Worm (Caenorhabditis elegans): ENCODE data around the gene clik-2.
"Not testable (repeated sequence)": the region's sequence is repeated elsewhere in the genome, so short reads cannot be mapped to it uniquely, and the experiment has no call there.

The clik-2 gene

ce11 chrX:7670655-7671054, 18.4 kb downstream of the clik-2 start, which contains the start of gene F27D9.7:
Gene F27D9.7 (minus strand): TSS chrX:7670755.
- TF ChIP-seq snpc-4 (tag; optimal IDR thresholded peaks at IDR 0.05), result no peak
- TF ChIP-seq ztf-11 (tag; optimal IDR thresholded peaks at IDR 0.05), result no peak
- TF ChIP-seq zag-1 (tag; optimal IDR thresholded peaks at IDR 0.05), result no peak
- no peak for TF ChIP-seq lin-39 (tag; optimal IDR thresholded peaks at IDR 0.05)
- TF ChIP-seq unc-62 (GFP tag; optimal IDR thresholded peaks at IDR 0.05), result no peak
- no peak for TF ChIP-seq ama-1 (optimal IDR thresholded peaks at IDR 0.05)
- TF ChIP-seq jun-1 (tag; optimal IDR thresholded peaks at IDR 0.05), result no peak
- no peak for TF ChIP-seq lin-15B (tag; optimal IDR thresholded peaks at IDR 0.05)
- TF ChIP-seq pqm-1 (tag; optimal IDR thresholded peaks at IDR 0.05), result no peak
- TF ChIP-seq tbx-2 (tag; optimal IDR thresholded peaks at IDR 0.05), result no peak
- no peak for TF ChIP-seq ceh-16 (tag; optimal IDR thresholded peaks at IDR 0.05)
- no peak for TF ChIP-seq R02D3.7 (tag; optimal IDR thresholded peaks at IDR 0.05)
- TF ChIP-seq mml-1 (tag; optimal IDR thresholded peaks at IDR 0.05), result no peak
- TF ChIP-seq nhr-67 (tag; optimal IDR thresholded peaks at IDR 0.05), result no peak
- TF ChIP-seq fkh-10 (GFP tag; optimal IDR thresholded peaks at IDR 0.05), result no peak
- TF ChIP-seq nhr-25 (tag; optimal IDR thresholded peaks at IDR 0.05), result no peak
- no peak for TF ChIP-seq nhr-76 (tag; optimal IDR thresholded peaks at IDR 0.05)
- no peak for TF ChIP-seq mdl-1 (tag; optimal IDR thresholded peaks at IDR 0.05)

DNA sequence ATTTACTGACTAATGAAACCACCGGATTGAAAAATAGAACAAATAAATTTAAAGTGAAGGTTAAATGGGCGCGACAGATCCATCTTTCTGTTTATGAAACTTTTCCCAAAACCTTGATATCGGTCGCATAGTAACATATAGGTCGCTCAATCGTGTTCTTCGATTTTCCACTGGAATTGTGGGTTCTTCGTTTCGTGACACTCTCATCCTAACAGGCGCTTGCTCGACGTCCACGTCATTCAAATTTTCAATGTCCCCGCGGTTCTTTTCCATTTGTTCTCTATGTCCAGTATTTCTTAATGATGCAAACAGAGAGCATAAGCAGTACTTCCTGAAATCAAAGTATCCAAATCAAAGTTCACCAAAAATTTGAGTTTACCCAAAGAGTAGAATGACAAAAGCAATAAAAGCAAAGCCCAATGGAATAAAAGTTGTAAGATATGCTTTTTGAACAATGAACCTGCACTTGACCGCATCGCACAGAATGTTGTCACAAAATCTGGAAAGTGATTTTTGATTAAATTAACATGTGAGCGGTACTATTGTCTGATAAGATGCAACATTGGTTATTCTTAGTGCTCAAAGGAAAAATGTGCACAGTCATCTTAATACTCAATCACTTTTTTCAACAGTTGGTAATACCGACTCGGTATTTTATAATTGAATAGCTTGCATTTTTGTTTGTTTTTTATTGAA, 21.5 kb downstream of the clik-2 start, which contains the start of gene F27D9.13:
Gene F27D9.13 (minus strand): TSS at position 51 of the 696 bp plus-strand sequence.
- TF ChIP-seq skn-1 (tag; optimal IDR thresholded peaks at IDR 0.05) (no peak), elt-2 (tag; optimal IDR thresholded peaks at IDR 0.05) (peak; percentile 57), nfya-1 (tag; optimal IDR thresholded peaks at IDR 0.05; ENCODE audit: insufficient read depth) (no peak), pqm-1 (tag; optimal IDR thresholded peaks at IDR 0.05) (peak; percentile 67)

DNA sequence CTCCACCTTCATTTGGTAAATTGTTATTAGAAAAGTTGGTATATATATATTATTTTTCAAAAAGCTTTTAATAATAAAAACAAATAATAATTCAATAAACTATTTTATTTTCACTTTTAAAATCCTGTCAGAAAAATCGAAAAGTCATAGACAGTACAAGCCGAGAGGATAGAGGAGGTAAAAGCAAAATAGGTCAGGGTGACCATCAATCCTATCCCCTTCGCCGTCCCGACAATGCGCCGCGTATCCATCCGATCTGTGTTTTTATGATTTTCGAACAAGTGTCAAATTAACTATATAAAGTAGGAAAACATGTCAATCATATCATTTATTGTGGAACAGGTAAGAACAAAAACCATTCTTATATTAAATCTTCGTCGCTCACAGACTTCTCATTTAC, 23.6 kb downstream of the clik-2 start:
- TF ChIP-seq nhr-23 (tag; optimal IDR thresholded peaks at IDR 0.05) (peak; percentile 62), nhr-237 (tag; optimal IDR thresholded peaks at IDR 0.05) (no peak)

ce11 chrX:7664819-7665218, 24.2 kb downstream of the clik-2 start, which contains the start of gene dhs-29:
Gene dhs-29 (minus strand): TSS chrX:7664919.
- TF ChIP-seq nhr-25, mdl-1, snpc-4 (tag; optimal IDR thresholded peaks at IDR 0.05): not testable (repeated sequence)

- TF ChIP-seq snpc-4 (tag; optimal IDR thresholded peaks at IDR 0.05), result no peak
- TF ChIP-seq nhr-25 (tag; optimal IDR thresholded peaks at IDR 0.05), result peak; percentile 64
Measured at ce11 chrX:7664419-7664818, 24.6 kb downstream of the clik-2 start.

- no peak for TF ChIP-seq ZK546.5 (tag; optimal IDR thresholded peaks at IDR 0.05)
- no peak for TF ChIP-seq unc-39 (tag; optimal IDR thresholded peaks at IDR 0.05)
- no peak for TF ChIP-seq nhr-76 (tag; optimal IDR thresholded peaks at IDR 0.05)
- peak; percentile 54 for TF ChIP-seq nhr-23 (tag; optimal IDR thresholded peaks at IDR 0.05)
- TF ChIP-seq ztf-11 (tag; optimal IDR thresholded peaks at IDR 0.05), result no peak
- no peak for TF ChIP-seq unc-62 (GFP tag; optimal IDR thresholded peaks at IDR 0.05)
- TF ChIP-seq mdl-1 (tag; optimal IDR thresholded peaks at IDR 0.05), result no peak
- TF ChIP-seq nhr-237 (tag; optimal IDR thresholded peaks at IDR 0.05), result no peak
- TF ChIP-seq lsy-12 (tag; optimal IDR thresholded peaks at IDR 0.05), result no peak
- TF ChIP-seq zag-1 (tag; optimal IDR thresholded peaks at IDR 0.05), result no peak
- TF ChIP-seq pqm-1 (tag; optimal IDR thresholded peaks at IDR 0.05), result no peak
- no peak for TF ChIP-seq elt-2 (tag; optimal IDR thresholded peaks at IDR 0.05)
- TF ChIP-seq nhr-67 (tag; optimal IDR thresholded peaks at IDR 0.05), result no peak
- no peak for TF ChIP-seq nfya-1 (tag; optimal IDR thresholded peaks at IDR 0.05; ENCODE audit: insufficient read depth)
- no peak for TF ChIP-seq hmg-11 (tag; optimal IDR thresholded peaks at IDR 0.05)
- peak; percentile 12 for TF ChIP-seq nhr-25 (tag; optimal IDR thresholded peaks at IDR 0.05)
- TF ChIP-seq egl-27 (tag; optimal IDR thresholded peaks at IDR 0.05), result no peak
- peak; percentile 56 for TF ChIP-seq ceh-28 (tag; optimal IDR thresholded peaks at IDR 0.05)
- peak; percentile 19 for TF ChIP-seq elt-1 (tag; optimal IDR thresholded peaks at IDR 0.05)
- TF ChIP-seq skn-1 (tag; optimal IDR thresholded peaks at IDR 0.05), result no peak
- TF ChIP-seq fkh-2 (tag; optimal IDR thresholded peaks at IDR 0.05), result no peak
- TF ChIP-seq ztf-4 (tag; optimal IDR thresholded peaks at IDR 0.05), result no peak
- no peak for TF ChIP-seq fkh-10 (GFP tag; optimal IDR thresholded peaks at IDR 0.05)
- TF ChIP-seq ceh-16 (tag; optimal IDR thresholded peaks at IDR 0.05), result no peak
- TF ChIP-seq aly-2 (tag; optimal IDR thresholded peaks at IDR 0.05), result no peak
- TF ChIP-seq daf-12 (tag; optimal IDR thresholded peaks at IDR 0.05), result no peak
- no peak for TF ChIP-seq nhr-77 (tag; optimal IDR thresholded peaks at IDR 0.05)
- TF ChIP-seq eor-1 (tag; optimal IDR thresholded peaks at IDR 0.05), result no peak
- TF ChIP-seq mml-1 (tag; optimal IDR thresholded peaks at IDR 0.05), result no peak
- TF ChIP-seq nhr-43 (tag; optimal IDR thresholded peaks at IDR 0.05; ENCODE audit: poor library complexity, severe bottlenecking), result no peak
- no peak for TF ChIP-seq snpc-4 (tag; optimal IDR thresholded peaks at IDR 0.05)
Measured at ce11 chrX:7662532-7662931, 26.5 kb downstream of the clik-2 start.
